Fruit fly (Drosophila melanogaster) S2 (cell line): ENCODE measurements around the gene TRAM.

Source experiments
- CG8478 ChIP-seq: fragments of >200 bp; optimal IDR thresholded peaks from 2 replicates; lab custom pipeline; 2018
- CTCF ChIP-seq, 2 experiments: fragments of >200 bp; optimal IDR thresholded peaks; 2 replicates each; lab custom pipeline; 2018

DNA sequence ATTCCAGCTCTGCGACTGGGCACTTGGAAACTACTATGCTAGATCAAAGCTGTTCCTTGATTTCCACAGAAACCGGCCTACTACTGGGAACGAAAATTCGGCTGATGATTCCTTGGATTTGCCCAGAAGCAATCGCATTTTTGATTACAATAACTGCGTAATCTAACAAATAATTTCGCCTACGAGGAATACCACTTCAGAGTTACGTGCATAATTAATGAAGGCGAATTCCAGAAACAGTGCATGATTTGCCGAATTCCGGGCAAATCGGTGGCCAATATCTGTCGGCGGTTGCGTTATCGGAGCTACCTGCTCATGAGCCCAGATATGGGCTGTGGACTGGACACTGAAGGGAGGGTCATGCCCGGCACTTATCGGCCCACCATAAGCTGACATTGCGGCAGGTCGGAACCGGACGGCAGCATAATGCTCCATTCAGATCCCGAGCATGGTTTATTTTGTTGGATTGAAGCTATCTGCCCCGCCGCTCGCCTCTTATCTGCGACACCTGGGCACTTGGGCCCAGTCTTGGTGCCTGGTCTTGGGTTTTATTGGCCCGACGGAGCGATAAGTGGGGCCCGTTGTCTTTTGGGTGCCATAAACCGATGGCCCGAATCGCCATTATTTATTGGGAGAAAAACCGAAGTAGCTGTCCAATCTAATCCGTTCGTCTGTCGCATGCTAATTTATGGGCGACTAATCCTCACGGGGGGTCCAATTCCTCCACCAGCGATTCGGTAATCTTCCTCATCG lies 4.8 kb upstream of the TRAM start, which contains the start of gene CG3708:
- TF ChIP-seq CG8478 (no peak), CTCF (optimal IDR thresholded peaks at IDR 0.05; lab: Kevin White, UChicago) (no peak)
